Worm (Caenorhabditis elegans) whole organism, L4 larva: ENCODE data around the gene R148.3.
A peak's percentile ranks its signal among the peaks of the same experiment; 100 is the strongest.

Experiments used
- F10B5.3 ChIP-seq: sonication (generic microtip); optimal IDR thresholded peaks from 2 replicates; lab custom pipeline; 2016; ENCODE audit warnings: mild to moderate bottlenecking, missing genetic modification characterization, missing compliant biosample characterization
- F26F4.8 ChIP-seq: fragments of 200-800 bp; sonication (Bioruptor generic); conservative IDR thresholded peaks from 2 replicates; pipeline ENCODE4 v1.3.6; 2022; ENCODE audit warnings: missing genetic modification characterization, missing compliant biosample characterization
- T20F7.1 ChIP-seq: fragments of 200-800 bp; sonication (Bioruptor generic); optimal IDR thresholded peaks from 2 replicates; lab custom pipeline; 2018; ENCODE audit warnings: mild to moderate bottlenecking, missing genetic modification characterization, missing compliant biosample characterization
- Y48G9A.11 ChIP-seq: fragments of 200-800 bp; sonication (Bioruptor generic); IDR thresholded peaks from 2 replicates; pipeline ENCODE4 v1.3.6; 2022; ENCODE audit warnings: missing genetic modification reagents, missing genetic modification characterization, missing compliant biosample characterization
- Y75B8A.6 ChIP-seq: fragments of 200-800 bp; sonication (Bioruptor generic); IDR thresholded peaks from 2 replicates; pipeline ENCODE4 v1.3.6; 2022; ENCODE audit warnings: missing genetic modification reagents, missing genetic modification characterization, missing compliant biosample characterization
- aha-1 ChIP-seq: fragments of 150-350 bp; peaks from one replicate; lab custom pipeline; 2014; ENCODE audit warnings: missing biosample characterization, missing genetic modification characterization
- arid-1 ChIP-seq: fragments of 200-800 bp; sonication (Bioruptor generic); conservative IDR thresholded peaks from 2 replicates; pipeline ENCODE4 v1.3.6; 2022; ENCODE audit warnings: missing genetic modification reagents, missing genetic modification characterization, missing compliant biosample characterization
- attf-4 ChIP-seq: sonication (generic microtip); optimal IDR thresholded peaks from 3 replicates; lab custom pipeline; 2017; ENCODE audit warnings: missing biosample characterization, missing genetic modification characterization
- ceh-32 ChIP-seq: sonication (generic microtip); optimal IDR thresholded peaks from 2 replicates; lab custom pipeline; 2016; ENCODE audit warnings: mild to moderate bottlenecking, missing genetic modification characterization, missing compliant biosample characterization; ENCODE audit not compliant: poor library complexity
- ceh-62 ChIP-seq: sonication (generic microtip); optimal IDR thresholded peaks from 2 replicates; lab custom pipeline; 2017; ENCODE audit warnings: missing biosample characterization, missing genetic modification characterization
- daf-12 ChIP-seq: fragments of 150-350 bp; optimal IDR thresholded peaks from 2 replicates; lab custom pipeline; 2014; ENCODE audit warnings: missing biosample characterization, missing genetic modification reagents, missing genetic modification characterization
- daf-19 ChIP-seq: fragments of 200-800 bp; sonication (Bioruptor generic); conservative IDR thresholded peaks from 2 replicates; pipeline ENCODE4 v1.3.6; 2022; ENCODE audit warnings: missing genetic modification characterization, missing compliant biosample characterization
- daf-8 ChIP-seq: fragments of 200-800 bp; sonication (Bioruptor generic); IDR thresholded peaks from 2 replicates; pipeline ENCODE4 v1.3.6; 2022; ENCODE audit warnings: missing genetic modification characterization, missing compliant biosample characterization
- dpl-1 ChIP-seq: fragments of 150-350 bp; optimal IDR thresholded peaks from 2 replicates; lab custom pipeline; 2014; ENCODE audit warnings: missing biosample characterization, missing genetic modification reagents, missing genetic modification characterization
- fkh-10 ChIP-seq: fragments of 150-350 bp; optimal IDR thresholded peaks from 2 replicates; lab custom pipeline; 2014; ENCODE audit warnings: missing biosample characterization, missing genetic modification reagents, missing genetic modification characterization
- hlh-30 ChIP-seq: sonication (generic microtip); optimal IDR thresholded peaks from 2 replicates; lab custom pipeline; 2017; ENCODE audit warnings: antibody characterized with exemption, mild to moderate bottlenecking, missing genetic modification characterization, missing compliant biosample characterization; ENCODE audit not compliant: insufficient read depth
- hmg-1.1 ChIP-seq: fragments of 200-800 bp; sonication (Bioruptor generic); IDR thresholded peaks from 2 replicates; pipeline ENCODE4 v1.3.6; 2022; ENCODE audit warnings: missing genetic modification reagents, missing genetic modification characterization, missing compliant biosample characterization
- lim-7 ChIP-seq: fragments of 200-800 bp; sonication (Bioruptor generic); IDR thresholded peaks from 2 replicates; pipeline ENCODE4 v1.3.6; 2022; ENCODE audit warnings: missing genetic modification characterization, missing compliant biosample characterization
- lin-1 ChIP-seq: fragments of 200-800 bp; sonication (Bioruptor generic); IDR thresholded peaks from 2 replicates; pipeline ENCODE4 v1.3.6; 2022; ENCODE audit warnings: missing genetic modification reagents, missing genetic modification characterization, missing compliant biosample characterization
- lin-13 ChIP-seq: fragments of 150-350 bp; optimal IDR thresholded peaks from 2 replicates; lab custom pipeline; 2014; ENCODE audit warnings: missing biosample characterization, missing genetic modification reagents, missing genetic modification characterization
- lin-39 ChIP-seq: fragments of 150-350 bp; optimal IDR thresholded peaks from 2 replicates; lab custom pipeline; 2014; ENCODE audit warnings: missing biosample characterization, missing genetic modification reagents, missing genetic modification characterization
- lsy-2 ChIP-seq, 2 experiments: fragments of 150-350 bp in 1 of 2; sonication (generic microtip) in 1 of 2; optimal IDR thresholded peaks; 2 replicates each; lab custom pipeline; 2014 to 2017; ENCODE audit warnings: missing biosample characterization in 2 of 2, missing genetic modification characterization in 2 of 2
- nhr-102 ChIP-seq: sonication (generic microtip); optimal IDR thresholded peaks from 2 replicates; lab custom pipeline; 2016; ENCODE audit warnings: mild to moderate bottlenecking, missing genetic modification characterization, moderate library complexity, missing compliant biosample characterization
- nhr-11 ChIP-seq: fragments of 150-350 bp; optimal IDR thresholded peaks from 2 replicates; lab custom pipeline; 2014; ENCODE audit warnings: missing biosample characterization, missing genetic modification characterization
- nhr-28 ChIP-seq: fragments of 150-350 bp; optimal IDR thresholded peaks from 2 replicates; lab custom pipeline; 2014; ENCODE audit warnings: missing biosample characterization, missing genetic modification characterization
- nhr-41 ChIP-seq: fragments of 200-800 bp; sonication (Bioruptor generic); IDR thresholded peaks from 2 replicates; pipeline ENCODE4 v1.3.6; 2022; ENCODE audit warnings: missing genetic modification reagents, missing genetic modification characterization, missing compliant biosample characterization
- nhr-48 ChIP-seq: sonication (generic microtip); optimal IDR thresholded peaks from 2 replicates; lab custom pipeline; 2016; ENCODE audit warnings: mild to moderate bottlenecking, missing genetic modification characterization, missing compliant biosample characterization
- pqm-1 ChIP-seq: sonication (generic microtip); optimal IDR thresholded peaks from 2 replicates; lab custom pipeline; 2017; ENCODE audit warnings: missing biosample characterization, missing genetic modification characterization
- rbr-2 ChIP-seq: sonication (generic microtip); optimal IDR thresholded peaks from 2 replicates; lab custom pipeline; 2016; ENCODE audit warnings: missing genotype, missing genetic modification characterization, missing compliant biosample characterization
- set-16 ChIP-seq: fragments of 200-800 bp; sonication (Bioruptor generic); IDR thresholded peaks from 2 replicates; pipeline ENCODE4 v1.3.6; 2022; ENCODE audit warnings: missing genetic modification reagents, missing genetic modification characterization, missing compliant biosample characterization
- skn-1 ChIP-seq: fragments of 150-350 bp; optimal IDR thresholded peaks from 2 replicates; lab custom pipeline; 2014; ENCODE audit warnings: missing biosample characterization, missing genetic modification characterization
- spr-1 ChIP-seq: sonication (generic microtip); optimal IDR thresholded peaks from 2 replicates; lab custom pipeline; 2016; ENCODE audit warnings: mild to moderate bottlenecking, missing genetic modification characterization, missing compliant biosample characterization
- tra-1 ChIP-seq: fragments of 200-800 bp; sonication (Bioruptor generic); IDR thresholded peaks from 2 replicates; pipeline ENCODE4 v1.3.6; 2022; ENCODE audit warnings: missing genetic modification reagents, missing genetic modification characterization, missing compliant biosample characterization
- unc-62 ChIP-seq, 3 experiments: fragments of 150-350 bp in 1 of 3; sonication (generic microtip); optimal IDR thresholded peaks in 2 of 3; peaks in 1 of 3; 1 replicate in 1 of 3; 2 replicates in 2 of 3; lab custom pipeline; 2014 to 2017; ENCODE audit warnings: missing biosample characterization in 3 of 3, missing genetic modification characterization in 3 of 3, missing genetic modification reagents in 3 of 3, missing genotype in 1 of 3
- zag-1 ChIP-seq: fragments of 150-350 bp; optimal IDR thresholded peaks from 2 replicates; lab custom pipeline; 2014; ENCODE audit warnings: missing biosample characterization, missing genetic modification characterization
- ztf-7 ChIP-seq: fragments of 150-350 bp; optimal IDR thresholded peaks from 2 replicates; lab custom pipeline; 2014; ENCODE audit warnings: missing biosample characterization, missing genetic modification characterization

The R148.3 gene

DNA sequence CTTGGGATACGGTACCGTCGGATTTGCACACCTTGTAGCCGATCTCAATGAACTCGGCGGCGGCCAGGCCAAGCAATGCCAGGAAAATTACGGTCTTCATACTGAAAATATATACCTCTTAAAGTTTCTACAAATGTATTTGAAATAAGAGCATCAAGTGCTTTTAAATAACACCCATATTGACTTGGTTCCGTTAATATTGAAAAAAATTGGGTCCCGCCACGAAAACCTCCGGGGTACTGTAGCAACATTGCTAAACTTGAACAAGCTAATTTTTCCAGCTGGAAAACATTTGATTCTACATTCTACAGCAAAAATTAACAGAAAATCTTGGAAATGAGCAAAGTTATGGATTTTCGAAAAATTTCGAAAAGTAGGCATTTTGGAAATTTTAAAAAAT is 24.3 kb downstream of the R148.3 start, which contains the start of gene heh-1:
Gene heh-1, minus strand, starts transcription at position 101 of the 400 bp plus-strand sequence.
- TF ChIP-seq F26F4.8 (no peak), aha-1 (tag; lab: Kevin White, UChicago) (peak; percentile 62)
- TF ChIP-seq, all 104 proteins: peak for 1

DNA sequence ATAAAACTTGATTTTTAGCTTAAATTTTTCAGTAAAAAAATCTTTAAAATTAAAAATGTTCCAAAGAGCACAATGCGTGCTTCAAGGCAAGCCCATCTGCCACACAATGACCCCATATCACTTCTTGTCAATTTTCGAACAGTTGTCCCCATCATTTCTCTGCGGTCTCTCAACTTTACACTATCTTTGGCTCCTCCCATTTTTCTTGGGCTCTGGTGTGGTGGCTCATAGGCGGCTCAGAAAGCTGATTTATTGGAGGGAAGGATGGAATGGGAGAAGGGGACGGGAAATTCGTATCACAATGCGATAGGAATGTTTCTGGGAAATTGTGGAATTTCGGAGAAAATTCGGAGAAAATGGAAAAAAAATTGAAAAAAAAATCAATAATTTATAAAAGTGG is 25.4 kb downstream of the R148.3 start:
- TF ChIP-seq ceh-62 (tag; lab: Kevin White, UChicago) (no peak), lsy-2 (tag; optimal IDR thresholded peaks at IDR 0.05; lab: Kevin White, UChicago) (no peak), daf-19 (GFP tag; lab: Robert Waterston, UW) (no peak), nhr-102 (tag; lab: Kevin White, UChicago) (no peak), tra-1 (GFP tag; lab: Robert Waterston, UW) (no peak), F10B5.3 (tag; lab: Kevin White, UChicago) (no peak), Y75B8A.6 (GFP tag; lab: Robert Waterston, UW) (no peak)
- TF ChIP-seq, all 104 proteins: peak for 0

- no peak for TF ChIP-seq ceh-32 (tag; lab: Kevin White, UChicago)
- TF ChIP-seq Y48G9A.11 (GFP tag; lab: Robert Waterston, UW): no peak
- TF ChIP-seq lin-39 (tag; lab: Kevin White, UChicago): no peak
- no peak for TF ChIP-seq tra-1 (GFP tag; lab: Robert Waterston, UW)
- no peak for TF ChIP-seq skn-1 (tag; lab: Kevin White, UChicago)
- no peak for TF ChIP-seq nhr-41 (GFP tag; lab: Robert Waterston, UW)
- TF ChIP-seq daf-8 (GFP tag; lab: Robert Waterston, UW): no peak
- TF ChIP-seq lin-1 (GFP tag; lab: Robert Waterston, UW): no peak
- TF ChIP-seq nhr-28: no peak
- TF ChIP-seq T20F7.1: no peak
- no peak for TF ChIP-seq nhr-11
- TF ChIP-seq F10B5.3 (tag; lab: Kevin White, UChicago): no peak
- TF ChIP-seq, all 104 proteins: peak for 0
Measured at ce11 chrIII:3203589-3203988, 28.5 kb downstream of the R148.3 start.

- TF ChIP-seq lin-13 (GFP tag; lab: Kevin White, UChicago): no peak
- TF ChIP-seq ztf-7: no peak
- no peak for TF ChIP-seq spr-1
- no peak for TF ChIP-seq attf-4 (tag; lab: Kevin White, UChicago)
- TF ChIP-seq nhr-11: no peak
- no peak for TF ChIP-seq lin-1 (GFP tag; lab: Robert Waterston, UW)
- no peak for TF ChIP-seq nhr-102 (tag; lab: Kevin White, UChicago)
Measured at ce11 chrIII:3219050-3219449, 43.9 kb downstream of the R148.3 start, which contains the start of gene frm-8. Gene frm-8, minus strand, starts transcription at chrIII:3219150.

ce11 chrIII:3220287-3220686 is 45.2 kb downstream of the R148.3 start:
- peak; percentile 58 for TF ChIP-seq rbr-2 (tag; lab: Kevin White, UChicago)
- no peak for TF ChIP-seq daf-12 (tag; lab: Kevin White, UChicago)
- TF ChIP-seq hmg-1.1 (GFP tag; lab: Robert Waterston, UW): peak; percentile 72
- TF ChIP-seq ceh-62 (tag; lab: Kevin White, UChicago): no peak
- 0 out of 2 replicates have a peak, but pooled peaks have one; percentile 17 for TF ChIP-seq arid-1
- peak; percentile 56 for TF ChIP-seq fkh-10 (GFP tag; lab: Kevin White, UChicago)
- TF ChIP-seq unc-62 (GFP tag; optimal IDR thresholded peaks at IDR 0.05 in 1 of 2; lab: Kevin White, UChicago): peak in 1 of 2 experiments; percentile 64
- TF ChIP-seq unc-62 (tag; optimal IDR thresholded peaks at IDR 0.05; lab: Kevin White, UChicago): no peak
- peak; percentile 17 for TF ChIP-seq hlh-30 (tag; lab: Kevin White, UChicago)
- peak; percentile 54; the same call in 1 of the 2 replicates for TF ChIP-seq set-16
- TF ChIP-seq lsy-2 (tag; optimal IDR thresholded peaks at IDR 0.05; lab: Kevin White, UChicago): peak; percentile 23 to 24
- TF ChIP-seq nhr-48 (tag; lab: Kevin White, UChicago): no peak
- no peak for TF ChIP-seq pqm-1 (tag; lab: Kevin White, UChicago)
- TF ChIP-seq dpl-1: peak; percentile 13
- TF ChIP-seq nhr-28: no peak
- no peak for TF ChIP-seq zag-1 (tag; lab: Kevin White, UChicago)
- no peak for TF ChIP-seq lim-7 (GFP tag; lab: Robert Waterston, UW)
